Worm (Caenorhabditis elegans): ENCODE measurements around the gene mak-1.

mak-1 gene

ce11 chrII:8743379-8744173, at the start of gene mak-1:
mak-1 (plus strand) TSS chrII:8744071.
- no peak for TF ChIP-seq unc-62 (GFP tag; optimal IDR thresholded peaks at IDR 0.05)

ce11 chrII:8695783-8696182, 48.1 kb upstream of the mak-1 start, which contains the start of gene C34C6.10:
C34C6.10 (minus strand) TSS chrII:8695883.
- no peak for TF ChIP-seq unc-62 (GFP tag; optimal IDR thresholded peaks at IDR 0.05)

DNA sequence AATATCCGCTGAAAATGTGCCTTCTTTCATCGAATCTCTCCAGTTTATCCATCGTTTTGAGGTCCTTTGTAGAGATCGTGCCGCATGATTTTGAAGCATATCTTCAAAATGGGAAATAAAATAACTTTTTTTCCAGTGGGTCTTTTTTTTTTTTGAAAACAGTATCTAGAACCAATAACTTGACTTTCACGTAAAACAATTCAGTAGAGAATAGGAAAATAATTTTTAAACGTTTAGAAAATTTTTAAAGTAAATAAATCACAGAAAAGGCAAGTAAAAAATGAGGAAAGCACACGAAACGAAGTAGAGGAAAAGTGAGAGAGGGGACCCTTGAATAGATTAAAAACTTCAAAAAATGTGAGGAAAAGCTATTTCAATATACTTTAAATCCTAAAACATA, 45.0 kb upstream of the mak-1 start, which contains the start of gene chdh-1:
Gene chdh-1 (minus strand): TSS at position 101 of the 400 bp plus-strand sequence.
- no peak for TF ChIP-seq unc-62 (GFP tag; optimal IDR thresholded peaks at IDR 0.05)

ce11 chrII:8701059-8701458, 42.8 kb upstream of the mak-1 start:
- TF ChIP-seq unc-62 (GFP tag; optimal IDR thresholded peaks at IDR 0.05) = no peak

DNA sequence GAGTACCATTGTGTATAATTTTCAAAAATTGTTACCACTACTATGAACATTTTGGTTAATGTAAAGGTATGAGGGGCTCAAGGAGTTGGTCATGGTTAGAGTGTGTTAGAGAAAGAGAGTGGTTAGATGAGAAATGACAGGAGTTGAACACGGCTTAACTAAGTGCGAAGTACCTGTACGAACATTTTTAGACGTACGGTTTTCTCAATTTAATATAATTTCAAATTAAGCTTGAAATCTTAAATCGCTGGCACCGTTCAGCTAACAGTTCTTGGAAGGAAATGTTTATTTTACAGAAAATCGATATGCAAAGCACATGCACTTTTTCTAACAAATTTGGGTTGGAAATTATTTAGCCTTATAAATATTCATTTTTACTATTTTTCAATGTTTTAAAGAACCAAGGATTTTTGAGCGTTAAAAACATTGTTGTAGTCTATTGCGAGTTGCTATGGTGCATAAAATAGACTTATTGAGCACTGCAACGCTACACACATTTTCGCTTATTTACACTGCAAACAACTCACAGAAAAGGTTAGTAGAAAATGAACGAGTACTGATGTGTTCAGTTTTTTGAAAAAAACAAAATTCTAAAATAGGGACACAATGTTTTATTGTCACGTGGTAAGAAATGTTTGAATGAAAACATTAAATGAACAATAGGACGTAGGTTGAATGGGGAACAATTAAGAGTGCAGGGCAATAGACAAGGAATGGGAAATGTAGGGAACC, 42.1 kb upstream of the mak-1 start, which contains the start of gene sphk-1:
Gene sphk-1 (minus strand): TSS at position 51 of the 732 bp plus-strand sequence.
- TF ChIP-seq unc-62 (GFP tag; optimal IDR thresholded peaks at IDR 0.05) = no peak

ce11 chrII:8703729-8704128, 40.1 kb upstream of the mak-1 start, which contains the start of gene ceh-7:
ceh-7 (minus strand) TSS chrII:8703829.
- TF ChIP-seq unc-62 (GFP tag; optimal IDR thresholded peaks at IDR 0.05) = no peak

ce11 chrII:8704413-8704874, 39.4 kb upstream of the mak-1 start, which contains the start of gene prx-5:
prx-5 (plus strand) TSS chrII:8704824.
- TF ChIP-seq unc-62 (GFP tag; optimal IDR thresholded peaks at IDR 0.05) = no peak

DNA sequence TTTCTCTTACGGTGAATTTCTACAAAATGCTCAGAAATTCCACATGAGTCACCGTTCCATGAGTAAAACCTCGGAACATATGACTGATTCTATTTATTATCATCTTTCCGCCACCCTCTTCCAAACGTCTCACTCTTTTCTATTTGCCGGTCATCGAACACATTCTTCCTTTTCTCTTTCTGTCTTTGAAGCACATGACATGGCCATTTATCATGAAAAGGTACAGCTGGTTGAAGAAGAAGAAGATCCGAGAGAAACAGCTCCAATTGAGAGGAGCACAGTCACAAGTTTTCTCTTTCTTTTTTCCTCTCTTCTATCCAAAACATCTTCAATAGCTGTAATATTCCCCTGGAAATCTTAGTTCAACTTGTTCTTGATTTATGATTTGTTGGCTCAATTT, 36.8 kb upstream of the mak-1 start, which contains the start of gene cup-16:
Gene cup-16 (plus strand): TSS at position 132 of the 400 bp plus-strand sequence.
- TF ChIP-seq unc-62 (GFP tag; optimal IDR thresholded peaks at IDR 0.05) = no peak

ce11 chrII:8710317-8710716, 33.6 kb upstream of the mak-1 start, which contains the start of gene srg-15:
srg-15 (minus strand) TSS chrII:8710417.
- no peak for TF ChIP-seq unc-62 (GFP tag; optimal IDR thresholded peaks at IDR 0.05)

DNA sequence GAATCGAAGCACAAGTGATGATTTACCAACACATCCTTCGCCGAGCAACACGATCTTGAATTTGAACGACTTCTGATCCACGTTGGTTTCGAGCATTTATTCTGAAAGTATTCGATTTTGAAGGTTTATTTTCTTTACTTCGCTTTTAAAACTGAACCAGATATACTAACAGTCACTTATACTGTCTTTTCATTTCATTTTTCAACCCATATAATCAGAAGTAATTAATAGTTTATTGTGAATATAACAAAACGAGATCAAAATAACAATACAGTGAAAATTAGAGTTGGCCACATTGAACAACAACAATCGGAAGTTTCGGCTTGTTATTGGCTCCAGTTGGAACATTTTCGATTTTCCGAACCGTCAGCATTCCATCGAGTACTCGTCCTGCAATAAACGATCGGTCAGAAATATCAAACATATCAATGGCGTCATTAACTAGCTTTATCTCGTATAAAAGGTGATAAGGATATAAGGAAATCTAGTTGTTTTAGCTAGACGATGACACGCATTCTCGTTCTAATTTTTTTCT, 28.9 kb upstream of the mak-1 start, which contains the start of the genes rab-21 and T01B7.13:
Gene rab-21 (minus strand): TSS at position 101 of the 535 bp plus-strand sequence.
Gene T01B7.13 (plus strand): TSS at position 485 of the 535 bp plus-strand sequence.
- no peak for TF ChIP-seq unc-62 (GFP tag; optimal IDR thresholded peaks at IDR 0.05)

DNA sequence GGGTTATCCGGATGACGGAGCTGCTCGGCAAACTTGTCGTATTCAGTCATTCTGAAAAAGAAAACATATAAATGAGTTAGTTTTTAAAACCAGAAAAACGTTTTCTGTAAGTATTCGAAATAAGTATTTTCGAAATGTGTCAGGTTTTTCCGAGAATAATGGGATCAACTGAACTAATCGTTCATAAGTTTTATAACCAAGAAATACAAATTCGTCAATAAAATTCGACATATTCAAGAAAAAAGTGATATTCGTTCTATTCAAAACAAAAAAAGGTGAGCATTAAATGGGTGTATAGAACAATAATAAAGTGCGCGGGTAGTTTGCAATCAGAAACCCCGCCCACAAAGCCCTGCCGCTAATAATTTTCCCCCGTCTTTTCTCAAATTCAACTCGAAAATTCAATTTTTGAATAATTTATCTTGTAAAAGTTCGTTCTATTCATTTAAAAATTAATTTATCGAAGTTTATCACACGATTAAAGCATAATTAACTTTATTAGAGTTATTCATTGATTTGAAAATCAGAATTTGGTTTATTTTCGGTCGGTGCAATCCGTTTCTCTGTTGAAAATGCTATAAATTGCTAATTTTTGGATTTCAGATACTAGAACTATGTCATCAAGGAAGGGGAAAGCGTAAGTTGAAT, 27.5 kb upstream of the mak-1 start, which contains the start of the genes cyn-11 and T01B7.5:
Gene cyn-11 (minus strand): TSS at position 51 of the 648 bp plus-strand sequence.
Gene T01B7.5 (plus strand): TSS at position 598 of the 648 bp plus-strand sequence.
- no peak for TF ChIP-seq unc-62 (GFP tag; optimal IDR thresholded peaks at IDR 0.05)

ce11 chrII:8717579-8717978, 26.3 kb upstream of the mak-1 start:
- TF ChIP-seq unc-62 (GFP tag; optimal IDR thresholded peaks at IDR 0.05) = no peak

- no peak for TF ChIP-seq unc-62 (GFP tag; optimal IDR thresholded peaks at IDR 0.05)
These were observed 21.8 kb upstream of the mak-1 start, which contains the start of gene trcs-2 for ce11 chrII:8721955-8722524. trcs-2 (plus strand) TSS chrII:8722474.

ce11 chrII:8726700-8727099, 17.2 kb upstream of the mak-1 start, which contains the start of gene T01B7.9:
T01B7.9 (minus strand) TSS chrII:8726800.
- no peak for TF ChIP-seq unc-62 (GFP tag; optimal IDR thresholded peaks at IDR 0.05)

DNA sequence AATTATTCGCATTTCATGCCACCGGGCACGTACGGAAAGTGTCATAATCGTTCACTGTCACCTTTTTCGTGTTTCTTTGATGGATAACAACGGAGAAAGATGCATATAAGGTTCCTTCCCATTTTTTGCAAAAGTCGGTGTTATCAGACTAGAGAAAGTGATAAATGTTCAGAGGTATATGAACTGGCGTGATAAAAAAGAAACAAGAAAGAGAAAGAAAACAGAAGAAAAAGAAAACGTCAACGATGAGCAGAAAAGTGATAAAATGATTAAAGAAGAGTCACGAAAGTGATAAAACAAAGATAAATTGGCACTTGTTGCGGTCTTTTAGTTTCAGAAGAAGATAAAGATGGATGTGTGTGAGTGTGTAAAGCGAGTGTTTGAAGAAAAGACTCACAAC, 13.6 kb upstream of the mak-1 start:
- TF ChIP-seq unc-62 (GFP tag; optimal IDR thresholded peaks at IDR 0.05) = no peak

All from whole organism, dauer.